Worm (Caenorhabditis elegans) whole organism, L3 larva: Measurements from ENCODE around the gene tmem-184.

ENCODE experiments used
- R02D3.7 ChIP-seq: fragments of 150-350 bp; optimal IDR thresholded peaks from 2 replicates; lab custom pipeline; 2014; ENCODE audit warnings: missing biosample characterization, missing genetic modification characterization
- ceh-82 ChIP-seq: fragments of 150-350 bp; optimal IDR thresholded peaks from 2 replicates; lab custom pipeline; 2014; ENCODE audit warnings: missing biosample characterization, missing genetic modification characterization
- egl-5 ChIP-seq: fragments of 150-350 bp; optimal IDR thresholded peaks from 2 replicates; lab custom pipeline; 2017; ENCODE audit warnings: missing biosample characterization, missing genetic modification reagents, missing genetic modification characterization, inconsistent platforms
- elt-3 ChIP-seq, 3 experiments: fragments of 150-350 bp in 1 of 3; sonication (generic microtip) in 2 of 3; optimal IDR thresholded peaks; 2 replicates in 2 of 3; 4 replicates in 1 of 3; lab custom pipeline; 2014 to 2017; ENCODE audit warnings: missing biosample characterization in 3 of 3, missing genetic modification characterization in 3 of 3
- fkh-2 ChIP-seq: fragments of 150-350 bp; optimal IDR thresholded peaks from 2 replicates; lab custom pipeline; 2014; ENCODE audit warnings: missing biosample characterization, missing genetic modification reagents, missing genetic modification characterization
- fos-1 ChIP-seq: fragments of 150-350 bp; optimal IDR thresholded peaks from 2 replicates; lab custom pipeline; 2014; ENCODE audit warnings: missing biosample characterization, missing genetic modification characterization
- nhr-11 ChIP-seq: fragments of 150-350 bp; optimal IDR thresholded peaks from 2 replicates; lab custom pipeline; 2014; ENCODE audit warnings: missing biosample characterization, missing genetic modification characterization
- pqm-1 ChIP-seq: fragments of 150-350 bp; optimal IDR thresholded peaks from 2 replicates; lab custom pipeline; 2017; ENCODE audit warnings: missing biosample characterization, missing genetic modification characterization, inconsistent platforms
- unc-62 ChIP-seq: fragments of 150-350 bp; sonication (generic microtip); optimal IDR thresholded peaks from 4 replicates; lab custom pipeline; 2014; ENCODE audit warnings: missing biosample characterization, missing genetic modification reagents, missing genetic modification characterization

ce11 chrX:14731828-14732331 lies 25.2 kb upstream of the tmem-184 start, which contains the start of gene F33C8.4:
- no peak for TF ChIP-seq unc-62 (GFP tag; lab: Kevin White, UChicago)
- TF ChIP-seq egl-5 (tag; lab: Kevin White, UChicago), result no peak
- TF ChIP-seq elt-3 (tag; optimal IDR thresholded peaks at IDR 0.05; lab: Kevin White, UChicago), result no peak
- no peak for TF ChIP-seq pqm-1 (tag; lab: Kevin White, UChicago)
- TF ChIP-seq fos-1 (tag; lab: Kevin White, UChicago), result no peak
- no peak for TF ChIP-seq R02D3.7 (tag; lab: Kevin White, UChicago)
- TF ChIP-seq nhr-11 (tag; lab: Kevin White, UChicago), result no peak
- TF ChIP-seq fkh-2 (tag; lab: Kevin White, UChicago), result no peak
- TF ChIP-seq ceh-82 (tag; lab: Kevin White, UChicago), result no peak
